Worm (Caenorhabditis elegans) whole organism, early embryonic: Measurements from ENCODE around the gene T08B6.1.

Source experiments
- F13C5.2 ChIP-seq: sonication (generic microtip); optimal IDR thresholded peaks from 2 replicates; lab custom pipeline; 2017; ENCODE audit warnings: mild to moderate bottlenecking, missing genetic modification characterization, inconsistent platforms, missing compliant biosample characterization
- ama-1 ChIP-seq: fragments of 150-350 bp; optimal IDR thresholded peaks from 2 replicates; lab custom pipeline; 2014
- ceh-36 ChIP-seq: sonication (generic microtip); optimal IDR thresholded peaks from 2 replicates; lab custom pipeline; 2016; ENCODE audit warnings: missing genetic modification characterization, inconsistent platforms, missing compliant biosample characterization
- ets-7 ChIP-seq: sonication (generic microtip); optimal IDR thresholded peaks from 2 replicates; lab custom pipeline; 2016; ENCODE audit warnings: missing genotype, missing genetic modification characterization, missing compliant biosample characterization
- flt-1 ChIP-seq: fragments of 200-800 bp; sonication (Bioruptor generic); IDR thresholded peaks from 2 replicates; pipeline ENCODE4 v1.3.6; 2022; ENCODE audit warnings: missing genetic modification characterization, missing compliant biosample characterization
- hmbx-1 ChIP-seq: sonication (generic microtip); optimal IDR thresholded peaks from 2 replicates; lab custom pipeline; 2016; ENCODE audit warnings: mild to moderate bottlenecking, missing genetic modification characterization, missing compliant biosample characterization
- hmg-4 ChIP-seq: fragments of 200-800 bp; sonication (Bioruptor generic); optimal IDR thresholded peaks from 2 replicates; lab custom pipeline; 2018; ENCODE audit warnings: mild to moderate bottlenecking, missing genetic modification characterization, missing compliant biosample characterization
- hnd-1 ChIP-seq: sonication (generic microtip); optimal IDR thresholded peaks from 2 replicates; lab custom pipeline; 2016; ENCODE audit warnings: missing genetic modification characterization, missing compliant biosample characterization
- pes-1 ChIP-seq: fragments of 200-800 bp; sonication (Bioruptor generic); IDR thresholded peaks from 2 replicates; pipeline ENCODE4 v1.3.6; 2022; ENCODE audit warnings: missing genetic modification reagents, missing genetic modification characterization, missing compliant biosample characterization
- scrt-1 ChIP-seq: fragments of 200-800 bp; sonication (Bioruptor generic); IDR thresholded peaks from 2 replicates; pipeline ENCODE4 v1.3.6; 2022; ENCODE audit warnings: missing genetic modification characterization, missing compliant biosample characterization
- tbx-11 ChIP-seq: fragments of 200-800 bp; sonication (Bioruptor generic); IDR thresholded peaks from 2 replicates; pipeline ENCODE4 v1.3.6; 2022; ENCODE audit warnings: missing genetic modification characterization, missing compliant biosample characterization
- tra-4 ChIP-seq: sonication (generic microtip); optimal IDR thresholded peaks from 2 replicates; lab custom pipeline; 2017; ENCODE audit warnings: missing genetic modification characterization, missing compliant biosample characterization

DNA sequence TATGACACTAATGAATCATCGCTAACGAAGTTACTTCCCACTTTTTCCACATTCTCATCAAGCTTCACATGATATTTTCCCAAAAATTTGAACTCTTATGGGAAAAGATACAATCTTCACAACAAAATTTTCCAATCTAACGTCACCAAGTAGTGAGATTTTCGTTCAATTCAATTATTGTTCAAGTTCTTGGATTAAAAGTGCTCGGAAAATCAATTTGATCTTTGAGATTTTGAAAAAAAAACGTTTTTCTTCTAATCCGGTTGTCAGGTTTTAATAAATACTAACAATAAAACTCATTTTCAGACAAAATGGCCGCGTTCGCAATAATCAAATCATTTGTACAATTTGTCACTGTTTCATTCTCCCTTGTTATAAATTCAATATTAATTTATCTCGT, 46.9 kb upstream of the T08B6.1 start, which contains the start of gene str-153:
- TF ChIP-seq ama-1 (lab: Kevin White, UChicago) (no peak), flt-1 (GFP tag; lab: Robert Waterston, UW) (no peak), tbx-11 (no peak), hmbx-1 (tag; lab: Kevin White, UChicago) (no peak), ceh-36 (tag; lab: Kevin White, UChicago) (no peak), F13C5.2 (tag; lab: Kevin White, UChicago) (no peak), tra-4 (tag; lab: Kevin White, UChicago) (no peak), ets-7 (tag; lab: Kevin White, UChicago) (no peak), pes-1 (GFP tag; lab: Robert Waterston, UW) (no peak), hnd-1 (no peak), hmg-4 (GFP tag; lab: Kevin White, UChicago) (no peak), scrt-1 (GFP tag; lab: Robert Waterston, UW) (no peak)
